Worm (Caenorhabditis elegans): ENCODE measurements around the gene Y42A5A.1.

Gene Y42A5A.1

ce11 chrV:11124922-11125321 is 37.2 kb downstream of the Y42A5A.1 start, which contains the start of gene C06H2.2:
Gene C06H2.2 (plus strand): TSS chrV:11125222.
- TF ChIP-seq gei-8 (GFP tag; optimal IDR thresholded peaks at IDR 0.05) (no peak), saeg-2 (GFP tag; IDR thresholded peaks at IDR 0.05) (no peak), zfp-2 (tag; optimal IDR thresholded peaks at IDR 0.05) (no peak), ces-1 (GFP tag; optimal IDR thresholded peaks at IDR 0.05) (no peak), daf-12 (tag; optimal IDR thresholded peaks at IDR 0.05) (no peak), fos-1 (tag; optimal IDR thresholded peaks at IDR 0.05) (no peak), aha-1 (tag) (no peak), T20F7.1 (GFP tag; optimal IDR thresholded peaks at IDR 0.05) (peak; percentile 48)

DNA sequence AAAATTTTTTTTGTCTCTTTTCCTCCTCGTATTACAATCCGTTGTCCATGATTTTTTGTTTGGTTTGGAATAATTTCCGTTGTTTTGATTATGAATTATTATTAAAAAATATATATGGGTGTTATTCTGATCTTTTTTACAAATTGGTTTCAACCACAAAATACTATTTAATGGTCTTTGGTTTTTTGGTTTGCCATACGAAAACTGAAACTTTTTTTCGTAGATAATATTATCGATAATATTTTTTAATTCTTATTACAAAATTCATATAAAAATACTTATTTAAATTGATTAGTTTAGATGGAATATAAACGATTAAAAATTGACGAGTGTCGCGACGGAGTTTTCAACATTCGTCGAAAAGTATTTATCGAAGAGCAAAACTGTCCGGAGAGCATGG is 39.4 kb downstream of the Y42A5A.1 start, which contains the start of gene jmjd-5:
jmjd-5 (plus strand) TSS at position 301 of the 400 bp plus-strand sequence.
- TF ChIP-seq pha-4 (GFP tag; IDR thresholded peaks at IDR 0.05) = no peak
- TF ChIP-seq pha-4 (tag; optimal IDR thresholded peaks at IDR 0.05) = no peak
- TF ChIP-seq T20F7.1 (GFP tag; optimal IDR thresholded peaks at IDR 0.05) = no peak
- no peak for TF ChIP-seq F37D6.2 (tag; optimal IDR thresholded peaks at IDR 0.05)
- TF ChIP-seq dmd-6 (GFP tag; IDR thresholded peaks at IDR 0.05) = no peak
- no peak for TF ChIP-seq ZK546.5 (tag; optimal IDR thresholded peaks at IDR 0.05)
- no peak for TF ChIP-seq zip-11 (GFP tag; IDR thresholded peaks at IDR 0.05)
- TF ChIP-seq Y48G9A.11 (GFP tag; IDR thresholded peaks at IDR 0.05) = no peak
- no peak for TF ChIP-seq skn-1 (tag; optimal IDR thresholded peaks at IDR 0.05)
- TF ChIP-seq ceh-28 (tag; optimal IDR thresholded peaks at IDR 0.05) = no peak
- TF ChIP-seq hif-1 (tag; optimal IDR thresholded peaks at IDR 0.05) = no peak

DNA sequence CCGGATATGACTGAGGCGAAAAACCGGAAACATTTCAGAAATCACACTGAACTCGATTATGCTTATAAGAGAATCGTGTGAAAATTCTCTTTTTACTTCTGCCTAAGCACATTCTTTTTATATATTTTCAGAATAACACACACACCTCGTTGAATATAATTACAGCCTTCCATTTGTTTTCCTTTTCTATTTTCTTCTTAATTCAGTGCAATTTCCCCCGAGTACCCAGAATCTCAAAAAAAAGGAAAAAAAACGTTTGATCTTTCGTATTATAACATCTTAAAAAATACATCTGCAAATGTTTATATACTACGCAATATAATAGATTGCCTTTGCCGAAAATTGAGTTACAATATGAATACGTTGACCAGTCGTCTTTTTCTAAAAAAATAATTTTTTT is 44.1 kb downstream of the Y42A5A.1 start:
- TF ChIP-seq aha-1 (tag) = peak; percentile 70
- TF ChIP-seq Y105C5A.15 (GFP tag; IDR thresholded peaks at IDR 0.05) = no peak
- TF ChIP-seq egl-27 (tag; optimal IDR thresholded peaks at IDR 0.05) = no peak
- TF ChIP-seq daf-16 (GFP tag; optimal IDR thresholded peaks at IDR 0.05) = no peak
- TF ChIP-seq daf-16 (tag; optimal IDR thresholded peaks at IDR 0.05) = no peak

DNA sequence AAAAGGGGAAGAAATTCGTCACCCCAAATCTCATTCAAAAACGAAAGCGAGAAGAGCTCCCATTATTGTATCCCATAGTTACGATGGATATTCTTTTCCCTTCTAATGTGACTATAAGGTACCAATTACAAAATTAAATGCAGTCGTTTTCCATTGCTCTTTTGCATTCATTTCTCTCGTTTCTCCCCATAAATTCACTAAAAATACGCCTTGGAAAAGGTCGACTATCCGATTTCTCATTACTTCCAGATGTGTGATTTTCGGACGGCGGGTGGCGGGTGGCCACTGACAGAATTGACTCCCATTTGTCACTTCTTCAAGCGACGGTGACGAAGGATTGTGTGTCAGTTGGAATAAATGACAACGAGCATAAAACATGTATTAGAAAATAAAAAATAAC is 45.8 kb downstream of the Y42A5A.1 start:
- TF ChIP-seq gei-8 (GFP tag; optimal IDR thresholded peaks at IDR 0.05) (no peak), zfp-3 (GFP tag; conservative IDR thresholded peaks at IDR 0.05) (no peak), T20F7.1 (GFP tag; optimal IDR thresholded peaks at IDR 0.05) (no peak), nhr-10 (tag; optimal IDR thresholded peaks at IDR 0.05) (no peak), egl-43 (GFP tag; IDR thresholded peaks at IDR 0.05) (no peak)

- TF ChIP-seq nhr-28 (tag; optimal IDR thresholded peaks at IDR 0.05) (no peak), saeg-2 (GFP tag; IDR thresholded peaks at IDR 0.05) (no peak), nhr-111 (GFP tag; optimal IDR thresholded peaks at IDR 0.05) (no peak), snpc-1.2 (GFP tag; IDR thresholded peaks at IDR 0.05) (no peak), spr-1 (tag; optimal IDR thresholded peaks at IDR 0.05) (no peak), ztf-11 (tag; optimal IDR thresholded peaks at IDR 0.05) (no peak), mdt-29 (GFP tag; IDR thresholded peaks at IDR 0.05) (no peak), ZK337.2 (GFP tag; IDR thresholded peaks at IDR 0.05) (no peak), hif-1 (tag; optimal IDR thresholded peaks at IDR 0.05) (no peak), nhr-102 (tag; optimal IDR thresholded peaks at IDR 0.05) (no peak), ces-1 (GFP tag; optimal IDR thresholded peaks at IDR 0.05) (no peak), jun-1 (tag; optimal IDR thresholded peaks at IDR 0.05) (no peak), ceh-62 (tag; optimal IDR thresholded peaks at IDR 0.05) (no peak), daf-8 (GFP tag; IDR thresholded peaks at IDR 0.05) (no peak)
These were observed 46.5 kb downstream of the Y42A5A.1 start, which contains the start of gene glb-3 for ce11 chrV:11134296-11134695. Gene glb-3 (plus strand): TSS chrV:11134596.
